Worm (Caenorhabditis elegans): ENCODE results near the gene F53B3.3.

DNA sequence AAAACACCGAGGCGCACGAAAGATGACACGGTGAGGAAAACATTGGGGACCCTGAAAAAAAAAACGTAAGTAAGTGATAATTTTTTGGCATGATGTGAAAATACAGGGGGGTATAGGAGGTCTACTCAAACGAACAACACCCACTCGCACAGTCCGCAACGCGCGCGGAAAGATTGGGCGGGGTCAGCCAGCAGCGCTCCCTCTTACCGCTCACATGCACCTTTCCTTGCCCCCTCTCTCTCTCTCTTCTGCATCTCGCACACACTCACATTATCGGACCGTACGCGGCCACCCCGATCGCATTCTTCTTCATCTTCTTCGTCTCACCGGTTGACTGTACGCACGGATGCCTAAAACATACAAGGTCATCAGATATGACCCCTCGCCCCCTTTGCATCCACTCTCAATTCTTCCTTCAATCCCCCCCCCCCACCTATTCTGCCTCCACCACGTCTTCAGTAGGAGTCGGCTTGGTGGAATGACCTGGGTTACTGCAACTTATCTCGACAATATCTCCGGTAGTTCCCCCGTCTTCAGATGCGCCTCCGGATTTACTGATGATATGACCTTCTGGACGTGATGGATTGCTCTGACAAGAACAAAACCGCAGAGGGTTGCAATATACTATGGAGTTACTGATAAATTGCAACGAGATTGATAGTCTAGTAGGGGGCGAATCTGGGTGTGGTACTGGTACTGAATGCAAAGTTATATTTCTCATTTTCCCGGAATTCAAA is 8.8 kb upstream of the F53B3.3 start, which contains the start of gene F53B3.5:
- TF ChIP-seq T22C8.4 (GFP tag; IDR thresholded peaks at IDR 0.05) (no peak), ztf-29 (GFP tag; IDR thresholded peaks at IDR 0.05) (no peak), klf-2 (GFP tag; conservative IDR thresholded peaks at IDR 0.05) (no peak), ztf-23 (GFP tag; IDR thresholded peaks at IDR 0.05) (no peak), flt-1 (GFP tag; IDR thresholded peaks at IDR 0.05) (peak; percentile 67), ref-1 (GFP tag; conservative IDR thresholded peaks at IDR 0.05) (no peak)
